Fruit fly (Drosophila melanogaster) whole organism, embryonic: ENCODE measurements around the gene CG1572.

Experiments used
- Atf6 ChIP-seq: fragments of 200-800 bp; sonication (Bioruptor generic); IDR thresholded peaks from 2 replicates; pipeline ENCODE4 v1.3.6; 2022; ENCODE audit warnings: missing biosample characterization, missing genetic modification characterization
- Blimp-1 ChIP-seq: fragments of 200-800 bp; sonication (Bioruptor generic); optimal IDR thresholded peaks from 3 replicates; lab custom pipeline; 2018; ENCODE audit warnings: missing biosample characterization, missing genetic modification characterization, mild to moderate bottlenecking, moderate library complexity, missing genetic modification reagents
- CG10366 ChIP-seq: fragments of 200-800 bp; sonication (Bioruptor generic); IDR thresholded peaks from 2 replicates; pipeline ENCODE4 v1.3.6; 2022; ENCODE audit warnings: missing biosample characterization, missing genetic modification characterization
- CG10431 ChIP-seq: fragments of 200-800 bp; sonication (Bioruptor generic); optimal IDR thresholded peaks from 3 replicates; lab custom pipeline; 2018; ENCODE audit warnings: missing biosample characterization, mild to moderate bottlenecking, missing genetic modification characterization
- CG11696 ChIP-seq: fragments of 200-800 bp; sonication (Bioruptor generic); IDR thresholded peaks from 2 replicates; pipeline ENCODE4 v1.3.6; 2022; ENCODE audit warnings: missing biosample characterization, missing genetic modification characterization
- CG13287 ChIP-seq: fragments of 200-800 bp; sonication (Bioruptor generic); IDR thresholded peaks from 2 replicates; pipeline ENCODE4 v1.3.6; 2022; ENCODE audit warnings: missing biosample characterization, missing genetic modification characterization; ENCODE audit not compliant: partially characterized antibody
- CG13296 ChIP-seq: fragments of 200-800 bp; sonication (Bioruptor generic); optimal IDR thresholded peaks from 3 replicates; lab custom pipeline; 2018; ENCODE audit warnings: missing biosample characterization, mild to moderate bottlenecking, missing genetic modification characterization
- CG14050 ChIP-seq: fragments of 200-800 bp; sonication (Bioruptor generic); IDR thresholded peaks from 3 replicates; pipeline ENCODE4 v1.3.6; 2022; ENCODE audit warnings: missing biosample characterization, missing genetic modification characterization
- CG1647 ChIP-seq: fragments of 200-800 bp; sonication (Bioruptor generic); optimal IDR thresholded peaks from 3 replicates; lab custom pipeline; 2016; ENCODE audit warnings: missing biosample characterization, missing genetic modification characterization
- CG16863 ChIP-seq: fragments of 200-800 bp; sonication (Bioruptor generic); optimal IDR thresholded peaks from 3 replicates; lab custom pipeline; 2016; ENCODE audit warnings: missing biosample characterization, missing genetic modification characterization
- CG17385 ChIP-seq: fragments of 200-800 bp; sonication (Bioruptor generic); optimal IDR thresholded peaks from 3 replicates; lab custom pipeline; 2018; ENCODE audit warnings: missing biosample characterization, mild to moderate bottlenecking, missing genetic modification characterization
- CG18619 ChIP-seq: fragments of 200-800 bp; sonication (Bioruptor generic); optimal IDR thresholded peaks from 3 replicates; lab custom pipeline; 2017; ENCODE audit warnings: missing biosample characterization, mild to moderate bottlenecking, missing genetic modification characterization
- CG2120 ChIP-seq: fragments of 200-800 bp; sonication (Bioruptor generic); optimal IDR thresholded peaks from 3 replicates; lab custom pipeline; 2016; ENCODE audit warnings: missing biosample characterization, missing genetic modification characterization
- CG30020 ChIP-seq: fragments of 200-800 bp; optimal IDR thresholded peaks from 2 replicates; lab custom pipeline; 2019; ENCODE audit warnings: missing biosample characterization, mild to moderate bottlenecking, missing genetic modification characterization, moderate library complexity
- CG31388 ChIP-seq: fragments of 200-800 bp; sonication (Bioruptor generic); optimal IDR thresholded peaks from 2 replicates; lab custom pipeline; 2016; ENCODE audit warnings: missing biosample characterization, missing genetic modification characterization
- CG31441 ChIP-seq: fragments of 200-800 bp; sonication (Bioruptor generic); IDR thresholded peaks from 2 replicates; pipeline ENCODE4 v1.3.6; 2022; ENCODE audit warnings: missing biosample characterization, missing genetic modification characterization
- CG3407 ChIP-seq: fragments of 200-800 bp; sonication (Bioruptor generic); optimal IDR thresholded peaks from 2 replicates; lab custom pipeline; 2018; ENCODE audit warnings: missing biosample characterization, mild to moderate bottlenecking, missing genetic modification characterization
- CG4360 ChIP-seq: fragments of 200-800 bp; sonication (Bioruptor generic); IDR thresholded peaks from 2 replicates; pipeline ENCODE4 v1.3.6; 2022; ENCODE audit warnings: missing biosample characterization, missing genetic modification characterization
- CG4707 ChIP-seq: fragments of 200-800 bp; sonication (Bioruptor generic); optimal IDR thresholded peaks from 2 replicates; lab custom pipeline; 2018; ENCODE audit warnings: missing biosample characterization, mild to moderate bottlenecking, missing genetic modification characterization, moderate library complexity
- CG4854 ChIP-seq: fragments of 200-800 bp; sonication (Bioruptor generic); optimal IDR thresholded peaks from 2 replicates; lab custom pipeline; 2016; ENCODE audit warnings: missing biosample characterization, missing genetic modification characterization, inconsistent platforms
- CG6791 ChIP-seq: fragments of 200-800 bp; sonication (Bioruptor generic); IDR thresholded peaks from 3 replicates; pipeline ENCODE4 v1.3.6; 2022; ENCODE audit warnings: missing biosample characterization, missing genetic modification characterization; ENCODE audit not compliant: partially characterized antibody
- CG7963 ChIP-seq: fragments of 200-800 bp; sonication (Bioruptor generic); IDR thresholded peaks from 3 replicates; pipeline ENCODE4 v1.3.6; 2022; ENCODE audit warnings: missing biosample characterization, missing genetic modification characterization; ENCODE audit not compliant: partially characterized antibody
- CG9727 ChIP-seq: fragments of 200-800 bp; sonication (Bioruptor generic); optimal IDR thresholded peaks from 3 replicates; lab custom pipeline; 2017; ENCODE audit warnings: missing biosample characterization, mild to moderate bottlenecking, missing genetic modification characterization
- CoRest ChIP-seq: fragments of 200-800 bp; sonication (Bioruptor generic); optimal IDR thresholded peaks from 3 replicates; lab custom pipeline; 2018; ENCODE audit warnings: missing biosample characterization, mild to moderate bottlenecking, missing genetic modification characterization, moderate library complexity
- Elba2 ChIP-seq: fragments of 200-800 bp; sonication (Bioruptor generic); optimal IDR thresholded peaks from 3 replicates; lab custom pipeline; 2016; ENCODE audit warnings: missing biosample characterization, missing genetic modification characterization
- Fer1 ChIP-seq: fragments of 200-800 bp; sonication (Bioruptor generic); optimal IDR thresholded peaks from 2 replicates; lab custom pipeline; 2017; ENCODE audit warnings: missing biosample characterization, mild to moderate bottlenecking, missing genetic modification characterization
- H2.0 ChIP-seq: fragments of 200-800 bp; sonication (Bioruptor generic); IDR thresholded peaks from 2 replicates; pipeline ENCODE4 v1.3.6; 2022; ENCODE audit warnings: missing biosample characterization, missing genetic modification characterization
- Lim3 ChIP-seq: fragments of 200-800 bp; sonication (Bioruptor generic); IDR thresholded peaks from 2 replicates; pipeline ENCODE4 v1.3.6; 2022; ENCODE audit warnings: missing biosample characterization, missing genetic modification characterization
- Mrtf ChIP-seq: fragments of 200-800 bp; sonication (Bioruptor generic); IDR thresholded peaks from 3 replicates; pipeline ENCODE4 v1.3.6; 2022; ENCODE audit warnings: missing biosample characterization, missing genetic modification characterization
- NC2β ChIP-seq: fragments of 200-800 bp; sonication (Bioruptor generic); optimal IDR thresholded peaks from 2 replicates; lab custom pipeline; 2016; ENCODE audit warnings: missing biosample characterization, missing genetic modification characterization
- Nf-YC ChIP-seq: fragments of 200-800 bp; optimal IDR thresholded peaks from 3 replicates; lab custom pipeline; 2019; ENCODE audit warnings: missing biosample characterization, mild to moderate bottlenecking, missing genetic modification characterization, moderate library complexity
- Opbp ChIP-seq: fragments of 200-800 bp; sonication (Bioruptor generic); IDR thresholded peaks from 3 replicates; pipeline ENCODE4 v1.3.6; 2022; ENCODE audit warnings: missing biosample characterization, missing genetic modification characterization; ENCODE audit not compliant: partially characterized antibody
- Optix ChIP-seq: fragments of 200-800 bp; sonication (Bioruptor generic); IDR thresholded peaks from 3 replicates; pipeline ENCODE4 v1.3.6; 2022; ENCODE audit warnings: missing biosample characterization, missing genetic modification characterization
- PHDP ChIP-seq: fragments of 200-800 bp; sonication (Bioruptor generic); optimal IDR thresholded peaks from 3 replicates; lab custom pipeline; 2018; ENCODE audit warnings: missing biosample characterization, mild to moderate bottlenecking, missing genetic modification characterization, moderate library complexity
- bigmax ChIP-seq: fragments of 200-800 bp; sonication (Bioruptor generic); optimal IDR thresholded peaks from 2 replicates; lab custom pipeline; 2018; ENCODE audit warnings: missing biosample characterization, mild to moderate bottlenecking, missing genetic modification characterization
- bsh ChIP-seq, 2 experiments: fragments of 200-800 bp; sonication (Bioruptor generic); optimal IDR thresholded peaks; 2 replicates each; lab custom pipeline; 2017 to 2018; ENCODE audit warnings: mild to moderate bottlenecking in 2 of 2, missing biosample characterization in 2 of 2, missing genetic modification characterization in 2 of 2, moderate library complexity in 1 of 2
- cas ChIP-seq: fragments of 200-800 bp; sonication (Bioruptor generic); IDR thresholded peaks from 2 replicates; pipeline ENCODE4 v1.3.6; 2022; ENCODE audit warnings: missing biosample characterization, missing genetic modification characterization
- dimm ChIP-seq: fragments of 200-800 bp; sonication (Bioruptor generic); IDR thresholded peaks from 2 replicates; pipeline ENCODE4 v1.3.6; 2022; ENCODE audit warnings: missing biosample characterization, missing genetic modification characterization
- emc ChIP-seq: fragments of 200-800 bp; sonication (Bioruptor generic); optimal IDR thresholded peaks from 2 replicates; lab custom pipeline; 2016; ENCODE audit warnings: missing biosample characterization, missing genetic modification characterization
- en ChIP-seq: fragments of 200-800 bp; sonication (Bioruptor generic); optimal IDR thresholded peaks from 2 replicates; lab custom pipeline; 2016; ENCODE audit warnings: missing biosample characterization, missing genetic modification characterization
- gcm ChIP-seq: fragments of 200-800 bp; sonication (Bioruptor generic); optimal IDR thresholded peaks from 2 replicates; lab custom pipeline; 2019; ENCODE audit warnings: missing biosample characterization, mild to moderate bottlenecking, missing genetic modification characterization, moderate library complexity
- gem ChIP-seq: fragments of 200-800 bp; sonication (Bioruptor generic); optimal IDR thresholded peaks from 2 replicates; lab custom pipeline; 2019; ENCODE audit warnings: missing biosample characterization, mild to moderate bottlenecking, missing genetic modification characterization, moderate library complexity
- ham ChIP-seq: fragments of 200-800 bp; sonication (Bioruptor generic); IDR thresholded peaks from 2 replicates; pipeline ENCODE4 v1.3.6; 2022; ENCODE audit warnings: missing biosample characterization, missing genetic modification characterization
- ind ChIP-seq: fragments of 200-800 bp; sonication (Bioruptor generic); optimal IDR thresholded peaks from 3 replicates; lab custom pipeline; 2016; ENCODE audit warnings: missing biosample characterization, missing genetic modification characterization
- ken ChIP-seq: fragments of 200-800 bp; sonication (Bioruptor generic); IDR thresholded peaks from 3 replicates; pipeline ENCODE4 v1.3.6; 2022; ENCODE audit warnings: missing biosample characterization, missing genetic modification characterization
- nom ChIP-seq: fragments of 200-800 bp; sonication (Bioruptor generic); optimal IDR thresholded peaks from 2 replicates; lab custom pipeline; 2017; ENCODE audit warnings: missing biosample characterization, missing genetic modification characterization, mild to moderate bottlenecking, moderate library complexity, missing genetic modification reagents
- pros ChIP-seq: fragments of 200-800 bp; sonication (Bioruptor generic); optimal IDR thresholded peaks from 3 replicates; lab custom pipeline; 2019; ENCODE audit warnings: missing biosample characterization, mild to moderate bottlenecking, missing genetic modification characterization, moderate library complexity
- run ChIP-seq: fragments of 200-800 bp; sonication (Bioruptor generic); optimal IDR thresholded peaks from 3 replicates; lab custom pipeline; 2018; ENCODE audit warnings: missing biosample characterization, mild to moderate bottlenecking, missing genetic modification characterization
- shn ChIP-seq: fragments of 200-800 bp; sonication (Bioruptor generic); optimal IDR thresholded peaks from 3 replicates; lab custom pipeline; 2016; ENCODE audit warnings: missing biosample characterization, missing genetic modification characterization
- sima ChIP-seq: fragments of 200-800 bp; sonication (Bioruptor generic); optimal IDR thresholded peaks from 2 replicates; lab custom pipeline; 2016; ENCODE audit warnings: missing biosample characterization, missing genetic modification characterization
- slbo ChIP-seq: fragments of 200-800 bp; sonication (Bioruptor generic); IDR thresholded peaks from 2 replicates; pipeline ENCODE4 v1.3.6; 2022; ENCODE audit warnings: missing biosample characterization, missing genetic modification characterization
- tup ChIP-seq: fragments of 200-800 bp; sonication (Bioruptor generic); optimal IDR thresholded peaks from 2 replicates; lab custom pipeline; 2016; ENCODE audit warnings: missing biosample characterization, mild to moderate bottlenecking, missing genetic modification characterization, moderate library complexity

Gene CG1572

DNA sequence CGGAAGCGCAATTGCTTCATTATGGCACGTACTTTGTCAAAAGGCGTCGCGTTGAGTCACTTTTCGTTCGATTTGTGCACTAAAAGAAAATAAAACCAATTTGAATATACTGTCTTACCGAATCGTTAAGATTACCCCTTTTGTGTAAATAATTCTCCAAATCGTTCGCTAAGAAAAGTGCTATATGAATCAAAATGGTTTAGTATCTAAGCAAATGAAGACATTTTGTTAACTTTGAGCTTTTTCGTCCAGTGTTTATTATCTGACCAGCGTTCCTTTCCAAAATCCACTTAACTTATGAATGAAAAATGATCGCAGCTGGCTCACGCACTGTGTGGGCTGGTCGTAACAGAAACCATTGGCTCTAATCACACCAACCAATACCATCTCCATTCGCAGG lies 8.4 kb downstream of the CG1572 start (continued):
- TF ChIP-seq Mrtf (GFP tag; lab: Robert Waterston, UW) (no peak), CG18619 (GFP tag; lab: Kevin White, UChicago) (no peak), shn (GFP tag; lab: Kevin White, UChicago) (no peak), CG13296 (GFP tag; lab: Kevin White, UChicago) (no peak), CG4707 (no peak), CG11696 (GFP tag; lab: Robert Waterston, UW) (peak; percentile 51; the same call in 1 of the 2 replicates), CG3407 (no peak), CG13287 (GFP tag; lab: Robert Waterston, UW) (no peak), sima (no peak), tup (GFP tag; lab: Kevin White, UChicago) (no peak), Opbp (no peak), emc (GFP tag; lab: Kevin White, UChicago) (no peak), ham (GFP tag; lab: Robert Waterston, UW) (no peak), Optix (no peak), nom (GFP tag; lab: Kevin White, UChicago) (no peak), pros (GFP tag; lab: Kevin White, UChicago) (no peak), slbo (peak; percentile 47), bsh (GFP tag; optimal IDR thresholded peaks at IDR 0.05; lab: Kevin White, UChicago) (peak in 1 of 2 experiments; percentile 6), CG9727 (GFP tag; lab: Kevin White, UChicago) (peak; percentile 11), gem (tag; lab: Kevin White, UChicago) (peak; percentile 52), CG30020 (no peak), Nf-YC (tag; lab: Kevin White, UChicago) (no peak), CG10431 (GFP tag; lab: Kevin White, UChicago) (no peak), CG1647 (GFP tag; lab: Kevin White, UChicago) (no peak), Elba2 (GFP tag; lab: Kevin White, UChicago) (no peak), CG14050 (GFP tag; lab: Robert Waterston, UW) (no peak), CG4854 (GFP tag; lab: Kevin White, UChicago) (no peak), ind (GFP tag; lab: Kevin White, UChicago) (peak; percentile 8), Atf6 (GFP tag; lab: Robert Waterston, UW) (peak; percentile 49; the same call in 1 of the 2 replicates), cas (GFP tag; lab: Robert Waterston, UW) (no peak), CG31388 (GFP tag; lab: Kevin White, UChicago) (no peak), CG7963 (GFP tag; lab: Robert Waterston, UW) (no peak), CG10366 (peak; percentile 17; the same call in 1 of the 2 replicates), ken (GFP tag; lab: Robert Waterston, UW) (no peak), Fer1 (GFP tag; lab: Kevin White, UChicago) (peak; percentile 25), CG17385 (GFP tag; lab: Kevin White, UChicago) (peak; percentile 5), gcm (GFP tag; lab: Kevin White, UChicago) (no peak), dimm (GFP tag; lab: Robert Waterston, UW) (no peak), Blimp-1 (GFP tag; lab: Kevin White, UChicago) (peak; percentile 13), CoRest (tag; lab: Kevin White, UChicago) (peak; percentile 3), NC2β (no peak), en (peak; percentile 8), CG16863 (GFP tag; lab: Kevin White, UChicago) (no peak), CG2120 (GFP tag; lab: Kevin White, UChicago) (peak; percentile 66), PHDP (peak; percentile 16), CG31441 (GFP tag; lab: Robert Waterston, UW) (no peak), H2.0 (GFP tag; lab: Robert Waterston, UW) (no peak), run (tag; lab: Kevin White, UChicago) (no peak), Lim3 (GFP tag; lab: Robert Waterston, UW) (no peak), bigmax (no peak), CG4360 (no peak), CG6791 (GFP tag; lab: Robert Waterston, UW) (no peak)
